Fruit fly (Drosophila melanogaster): ENCODE results near the gene CG14322.

Gene CG14322

DNA sequence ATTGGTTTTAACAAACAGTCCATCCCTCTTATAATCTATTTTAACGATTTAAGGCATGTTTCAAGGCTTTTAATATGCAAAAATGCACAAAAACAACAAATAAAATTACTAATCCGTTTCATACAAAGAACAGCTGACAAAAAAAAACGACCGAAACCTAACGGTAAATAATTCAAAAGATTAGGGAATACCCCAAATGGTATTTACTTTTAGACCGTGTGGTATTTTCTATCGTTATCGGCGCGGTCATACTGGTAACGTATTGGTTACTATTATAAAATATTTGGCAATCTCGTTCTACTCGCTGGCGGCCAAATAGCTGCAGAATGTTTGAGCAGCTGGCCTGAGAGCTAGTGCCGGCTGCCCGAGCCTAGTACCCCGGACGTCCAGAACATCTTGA is 41.6 kb upstream of the CG14322 start, which contains the start of gene sll:
Gene sll, plus strand, starts transcription at position 235 of the 400 bp plus-strand sequence.
- TF ChIP-seq Hnf4 (GFP tag; optimal IDR thresholded peaks at IDR 0.05): no peak

DNA sequence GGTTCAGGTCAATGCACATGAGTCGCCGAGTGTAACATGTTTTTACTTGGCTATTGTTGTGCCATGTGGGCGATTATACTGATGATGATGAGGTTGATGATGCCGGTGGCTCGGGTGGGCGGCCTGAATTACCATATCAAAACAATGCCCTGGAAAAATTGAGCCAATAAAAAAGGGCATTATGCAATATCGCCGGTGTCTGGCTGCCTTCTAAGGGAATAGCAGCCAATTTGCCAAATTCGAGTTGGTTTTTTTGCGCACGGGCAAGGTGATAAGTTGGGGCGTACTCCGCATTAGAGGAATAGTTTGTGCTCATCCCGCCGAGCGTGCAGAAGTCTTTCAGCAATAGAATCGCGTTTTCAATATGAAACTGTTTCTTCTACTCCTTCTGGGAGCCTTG is 38.4 kb upstream of the CG14322 start, which contains the start of gene CG14329:
Gene CG14329, plus strand, starts transcription at position 301 of the 400 bp plus-strand sequence.
- TF ChIP-seq dl (GFP tag; optimal IDR thresholded peaks at IDR 0.05; ENCODE audit: insufficient read depth in 1 of 2, partially characterized antibody in 2 of 2): no peak
- no peak for TF ChIP-seq Hr78 (GFP tag; optimal IDR thresholded peaks at IDR 0.05)
- TF ChIP-seq usp (GFP tag; optimal IDR thresholded peaks at IDR 0.05): no peak
- no peak for TF ChIP-seq CG9705 (GFP tag; optimal IDR thresholded peaks at IDR 0.05)
- TF ChIP-seq Dif (GFP tag; optimal IDR thresholded peaks at IDR 0.05; ENCODE audit: partially characterized antibody): no peak
- TF ChIP-seq OdsH (GFP tag; optimal IDR thresholded peaks at IDR 0.05): no peak

DNA sequence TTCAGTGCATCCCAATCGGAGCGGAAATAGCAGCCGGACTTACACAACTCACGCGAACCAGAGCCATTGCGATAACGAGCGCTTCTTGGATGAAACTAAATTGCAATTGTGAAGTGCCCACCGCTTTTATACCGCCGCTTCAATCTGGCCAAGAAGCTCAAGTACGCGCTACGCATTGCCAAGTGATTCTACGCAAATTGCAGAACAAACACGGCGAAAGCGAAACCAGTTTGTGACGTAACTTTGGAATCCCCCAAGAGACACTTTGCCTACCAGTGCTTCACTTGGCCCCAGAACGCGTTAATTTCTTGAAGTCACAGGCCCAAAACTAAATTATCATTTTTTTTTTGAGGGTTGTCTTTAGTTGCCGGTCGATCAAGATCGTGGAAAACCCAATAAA is 36.1 kb upstream of the CG14322 start, which contains the start of gene Edg91:
Gene Edg91, minus strand, starts transcription at position 101 of the 400 bp plus-strand sequence.
- TF ChIP-seq GATAd (GFP tag; optimal IDR thresholded peaks at IDR 0.05) (no peak), Dfd (GFP tag; optimal IDR thresholded peaks at IDR 0.05) (no peak), Hr78 (GFP tag; optimal IDR thresholded peaks at IDR 0.05) (no peak), Hnf4 (GFP tag; optimal IDR thresholded peaks at IDR 0.05) (no peak)

DNA sequence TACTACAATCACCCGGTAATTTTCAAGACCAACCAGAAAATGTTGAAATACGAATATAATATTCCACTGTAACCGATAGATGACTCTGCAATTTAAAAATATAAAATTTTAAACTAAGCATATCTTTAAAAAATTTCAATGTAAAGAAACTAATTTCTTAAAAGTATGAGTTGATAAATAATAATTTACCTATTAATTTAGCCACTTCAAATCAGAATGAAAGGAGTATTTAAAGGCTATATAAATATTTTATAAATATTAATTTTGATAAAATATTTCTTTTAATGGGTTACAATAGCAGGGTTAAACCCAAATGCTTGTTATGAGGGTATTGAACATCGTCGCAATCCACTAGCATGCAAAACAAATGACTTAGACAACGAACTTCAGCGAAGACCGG is 35.6 kb upstream of the CG14322 start:
- TF ChIP-seq ey (GFP tag; optimal IDR thresholded peaks at IDR 0.05) (no peak), N (GFP tag; optimal IDR thresholded peaks at IDR 0.05) (no peak), fru (GFP tag; optimal IDR thresholded peaks at IDR 0.05) (no peak), Hr83 (GFP tag; optimal IDR thresholded peaks at IDR 0.05; ENCODE audit: poor library complexity, severe bottlenecking) (no peak), jim (GFP tag; optimal IDR thresholded peaks at IDR 0.05) (no peak), psq (GFP tag; optimal IDR thresholded peaks at IDR 0.05) (no peak)

DNA sequence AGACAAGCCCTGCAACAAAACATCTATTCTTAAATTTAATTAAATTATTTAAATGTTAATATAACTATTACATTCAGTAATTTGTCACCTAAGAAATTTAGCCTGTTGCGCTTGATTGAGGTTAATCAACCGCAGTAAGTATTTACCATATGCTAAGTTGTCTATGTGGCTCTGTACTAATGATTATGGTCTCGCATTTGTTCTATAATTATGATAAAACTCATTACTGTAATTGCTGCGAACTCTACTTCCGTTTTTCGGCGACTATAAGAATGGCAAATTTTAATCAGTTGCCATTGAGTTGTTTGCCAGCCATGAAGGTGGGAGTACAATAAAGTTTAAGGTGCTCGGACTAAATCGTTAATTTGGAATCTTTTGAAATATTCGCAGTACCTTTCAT is 34.9 kb upstream of the CG14322 start, which contains the start of gene CG34281:
Gene CG34281, plus strand, starts transcription at position 301 of the 400 bp plus-strand sequence.
- TF ChIP-seq Hr78 (GFP tag; optimal IDR thresholded peaks at IDR 0.05) (no peak), ey (GFP tag; optimal IDR thresholded peaks at IDR 0.05) (no peak), tai (GFP tag; optimal IDR thresholded peaks at IDR 0.05) (no peak), h (GFP tag; optimal IDR thresholded peaks at IDR 0.05) (no peak), rgr (GFP tag; optimal IDR thresholded peaks at IDR 0.05) (no peak), Mio (GFP tag; optimal IDR thresholded peaks at IDR 0.05) (no peak), psq (GFP tag; optimal IDR thresholded peaks at IDR 0.05) (no peak), foxo (GFP tag; optimal IDR thresholded peaks at IDR 0.05) (no peak), brk (GFP tag; optimal IDR thresholded peaks at IDR 0.05) (no peak), lola (GFP tag; optimal IDR thresholded peaks at IDR 0.05) (no peak), sage (GFP tag; optimal IDR thresholded peaks at IDR 0.05) (no peak)

DNA sequence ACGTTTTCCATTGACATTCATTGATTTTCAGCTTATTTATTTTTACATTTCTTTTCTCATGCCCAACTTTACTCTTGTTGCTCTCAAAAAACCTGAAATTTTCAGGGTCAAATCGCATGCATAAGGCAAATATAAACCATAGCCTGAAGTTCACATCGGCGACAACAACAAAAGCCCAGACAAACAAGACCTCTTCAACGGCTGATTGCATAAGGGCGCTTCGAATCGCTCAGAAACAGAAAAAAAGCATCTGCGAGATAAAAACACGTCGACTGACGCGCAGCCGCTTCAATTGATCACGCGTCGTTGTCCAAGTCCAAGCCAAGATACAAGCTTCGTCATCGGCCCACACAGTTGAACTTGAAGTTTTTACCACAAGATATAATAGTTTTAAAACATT is 33.9 kb upstream of the CG14322 start, which contains the start of gene CG14327:
Gene CG14327, plus strand, starts transcription at position 161 of the 400 bp plus-strand sequence.
- no peak for TF ChIP-seq Hr83 (GFP tag; optimal IDR thresholded peaks at IDR 0.05; ENCODE audit: poor library complexity, severe bottlenecking)
- no peak for TF ChIP-seq CrebA (GFP tag; optimal IDR thresholded peaks at IDR 0.05; ENCODE audit: borderline replicate concordance)

DNA sequence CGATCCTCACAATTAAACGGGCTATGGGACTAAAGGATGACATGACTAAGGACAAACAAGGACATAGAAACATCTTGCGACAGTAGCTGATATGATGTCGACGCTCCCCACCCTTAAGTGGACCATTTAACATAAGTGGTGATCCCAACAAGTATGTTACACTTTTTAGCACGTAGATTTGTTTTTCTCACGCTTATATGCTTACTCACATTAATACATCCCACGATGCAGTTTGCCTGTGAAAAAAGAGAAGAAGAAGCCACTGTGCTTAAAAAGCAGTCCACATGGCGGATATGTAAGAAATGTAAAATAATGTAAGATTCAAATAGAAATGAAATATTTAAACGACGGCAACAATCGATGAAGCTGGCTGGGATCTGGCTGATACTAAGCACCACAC is 32.4 kb upstream of the CG14322 start:
- TF ChIP-seq pan (optimal IDR thresholded peaks at IDR 0.05) (no peak), Myc (optimal IDR thresholded peaks at IDR 0.05) (peak; percentile 56), N (GFP tag; optimal IDR thresholded peaks at IDR 0.05) (peak; percentile 31)

DNA sequence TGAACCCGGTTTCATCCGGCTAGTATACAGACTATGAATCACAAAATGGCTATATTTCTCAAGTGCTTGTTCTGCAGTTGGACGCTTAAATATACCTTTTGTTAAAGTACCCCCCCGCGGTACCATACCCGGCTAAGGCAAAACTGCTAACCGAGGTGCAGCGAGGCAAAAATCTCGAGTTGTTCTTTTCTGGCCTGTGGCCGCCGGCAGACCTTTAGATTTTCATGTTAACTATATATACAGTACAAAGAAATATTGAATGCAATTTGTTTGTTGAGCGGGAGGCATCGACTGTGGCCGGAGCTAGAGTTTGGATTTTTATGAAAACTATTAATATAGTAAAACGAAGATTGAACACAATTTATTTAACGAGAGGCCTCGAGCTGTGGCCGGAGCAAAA is 31.7 kb upstream of the CG14322 start:
- no peak for TF ChIP-seq dmrt93B (GFP tag; optimal IDR thresholded peaks at IDR 0.05)
- TF ChIP-seq usp (GFP tag; optimal IDR thresholded peaks at IDR 0.05): no peak
- TF ChIP-seq pan (optimal IDR thresholded peaks at IDR 0.05): no peak
- no peak for TF ChIP-seq Dif (GFP tag; optimal IDR thresholded peaks at IDR 0.05; ENCODE audit: partially characterized antibody)
- no peak for TF ChIP-seq ey (GFP tag; optimal IDR thresholded peaks at IDR 0.05)
- no peak for TF ChIP-seq CrebA (GFP tag; optimal IDR thresholded peaks at IDR 0.05; ENCODE audit: borderline replicate concordance)
- TF ChIP-seq dl (GFP tag; optimal IDR thresholded peaks at IDR 0.05; ENCODE audit: insufficient read depth in 1 of 2, partially characterized antibody in 2 of 2): no peak
- no peak for TF ChIP-seq Hr78 (GFP tag; optimal IDR thresholded peaks at IDR 0.05)
- TF ChIP-seq CG9705 (GFP tag; optimal IDR thresholded peaks at IDR 0.05): no peak
- no peak for TF ChIP-seq Hnf4 (GFP tag; optimal IDR thresholded peaks at IDR 0.05)
- no peak for TF ChIP-seq lola (GFP tag; optimal IDR thresholded peaks at IDR 0.05)
- no peak for TF ChIP-seq Myc (optimal IDR thresholded peaks at IDR 0.05)
- no peak for TF ChIP-seq GATAd (GFP tag; optimal IDR thresholded peaks at IDR 0.05)
- no peak for TF ChIP-seq dsf (GFP tag; optimal IDR thresholded peaks at IDR 0.05; ENCODE audit: borderline replicate concordance)
- no peak for TF ChIP-seq jim (GFP tag; optimal IDR thresholded peaks at IDR 0.05)
